Fruit fly (Drosophila melanogaster) whole organism, prepupa: ENCODE results near the gene Zmynd8.

ENCODE experiments used
- Blimp-1 ChIP-seq: fragments of 200-800 bp; sonication (Bioruptor generic); optimal IDR thresholded peaks from 3 replicates; lab custom pipeline; 2017; ENCODE audit warnings: missing biosample characterization, missing genetic modification characterization, mild to moderate bottlenecking, moderate library complexity, missing genetic modification reagents
- Eip78C ChIP-seq: fragments of 200-800 bp; sonication (Bioruptor generic); peaks from one replicate; lab custom pipeline; 2016; ENCODE audit warnings: missing biosample characterization, missing genetic modification characterization
- Ets96B ChIP-seq: fragments of 200-800 bp; optimal IDR thresholded peaks from 2 replicates; lab custom pipeline; 2019; ENCODE audit warnings: missing biosample characterization, mild to moderate bottlenecking, missing genetic modification characterization, moderate library complexity
- Lpt ChIP-seq: fragments of 200-800 bp; sonication (Bioruptor generic); optimal IDR thresholded peaks from 3 replicates; lab custom pipeline; 2016; ENCODE audit warnings: missing biosample characterization, missing genetic modification characterization
- achi ChIP-seq: fragments of 200-800 bp; sonication (Bioruptor generic); optimal IDR thresholded peaks from 3 replicates; lab custom pipeline; 2016; ENCODE audit warnings: missing biosample characterization, missing genetic modification characterization
- dsx ChIP-seq: fragments of 200-800 bp; optimal IDR thresholded peaks from 3 replicates; lab custom pipeline; 2019; ENCODE audit warnings: missing biosample characterization, mild to moderate bottlenecking, missing genetic modification characterization, moderate library complexity; ENCODE audit not compliant: poor library complexity, severe bottlenecking

dm6 chr3R:31683048-31683857 lies 14.0 kb downstream of the Zmynd8 start:
- TF ChIP-seq dsx (GFP tag; lab: Kevin White, UChicago), result no peak
- TF ChIP-seq Ets96B (tag; lab: Kevin White, UChicago), result no peak
- no peak for TF ChIP-seq achi (GFP tag; lab: Kevin White, UChicago)
- no peak for TF ChIP-seq Lpt (GFP tag; lab: Kevin White, UChicago)
- peak; percentile 45 for TF ChIP-seq Eip78C (GFP tag; lab: Kevin White, UChicago)
- TF ChIP-seq Blimp-1 (GFP tag; lab: Kevin White, UChicago), result no peak
